Worm (Caenorhabditis elegans) whole organism, L1 larva: ENCODE measurements around the gene let-23.

Experiments
- alr-1 ChIP-seq: fragments of 200-800 bp; sonication (Bioruptor generic); optimal IDR thresholded peaks from 2 replicates; lab custom pipeline; 2018; ENCODE audit warnings: borderline replicate concordance, mild to moderate bottlenecking, missing genetic modification characterization, missing compliant biosample characterization
- nhr-77 ChIP-seq: fragments of 150-350 bp; optimal IDR thresholded peaks from 2 replicates; lab custom pipeline; 2014; ENCODE audit warnings: missing biosample characterization, missing genetic modification characterization
- sox-4 ChIP-seq: sonication (generic microtip); optimal IDR thresholded peaks from 2 replicates; lab custom pipeline; 2016; ENCODE audit warnings: missing genetic modification characterization, missing compliant biosample characterization
- tbx-2 ChIP-seq: sonication (generic microtip); optimal IDR thresholded peaks from 2 replicates; lab custom pipeline; 2016; ENCODE audit warnings: missing genetic modification characterization, missing compliant biosample characterization

DNA sequence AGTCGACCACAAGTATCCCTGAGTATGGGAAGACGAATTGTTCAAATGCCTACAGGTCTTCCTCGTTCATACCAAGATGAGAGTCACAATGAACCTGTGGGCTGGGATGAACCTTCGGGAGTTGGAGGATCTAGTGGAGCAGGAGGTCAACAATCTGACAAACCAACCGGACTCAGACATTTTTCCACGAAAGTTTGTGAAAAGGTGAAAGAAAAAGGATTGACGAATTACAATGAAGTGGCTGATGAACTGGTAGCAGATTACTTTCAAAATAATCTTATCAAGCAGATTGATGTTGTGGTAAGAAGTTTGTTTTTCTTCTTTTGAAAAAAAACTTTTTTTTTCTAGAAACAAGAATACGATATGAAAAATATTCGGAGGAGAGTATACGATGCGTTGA is 27.3 kb upstream of the let-23 start:
- TF ChIP-seq nhr-77 (tag; lab: Kevin White, UChicago) (no peak), sox-4 (tag; lab: Kevin White, UChicago) (no peak), alr-1 (no peak), tbx-2 (tag; lab: Kevin White, UChicago) (no peak)
